Fruit fly (Drosophila melanogaster): ENCODE measurements around the gene ppk19.

ppk19 gene

DNA sequence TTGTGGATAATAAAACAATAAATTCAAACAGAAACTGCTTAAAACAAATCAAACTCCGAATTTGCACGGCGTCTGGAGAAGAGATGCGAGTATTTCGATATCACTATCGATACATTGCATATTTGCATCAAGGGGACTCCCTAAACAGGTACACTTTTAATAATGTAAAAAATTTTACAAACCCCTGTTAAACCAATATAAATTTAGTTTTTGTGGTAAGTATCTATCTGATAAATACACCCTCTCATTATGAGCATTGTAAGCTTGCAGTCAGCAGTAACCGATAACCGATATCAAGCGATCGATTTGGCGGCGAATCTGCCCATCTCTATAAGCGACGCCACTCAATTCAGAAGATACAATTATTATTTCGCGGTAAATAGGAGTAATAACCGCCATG is 3.1 kb downstream of the ppk19 start, which contains the start of the genes Bub3 and Cap-D2 (continued):
- TF ChIP-seq crc (GFP tag; optimal IDR thresholded peaks at IDR 0.05) (peak; percentile 56), crol (GFP tag; IDR thresholded peaks at IDR 0.05) (no peak), Dad (GFP tag; optimal IDR thresholded peaks at IDR 0.05) (peak; percentile 65), CG8478 (optimal IDR thresholded peaks at IDR 0.05) (no peak), CG18619 (GFP tag; optimal IDR thresholded peaks at IDR 0.05) (peak; percentile 44), danr (GFP tag; IDR thresholded peaks at IDR 0.05) (0 out of 2 replicates have a peak, but pooled peaks have one; percentile 12), CG34376 (GFP tag; optimal IDR thresholded peaks at IDR 0.05) (peak; percentile 6), CG18599 (GFP tag; optimal IDR thresholded peaks at IDR 0.05) (peak; percentile 60), CG14014 (GFP tag; IDR thresholded peaks at IDR 0.05) (peak; percentile 79), mld (GFP tag; IDR thresholded peaks at IDR 0.05; ENCODE audit: partially characterized antibody) (no peak), bsh (GFP tag; optimal IDR thresholded peaks at IDR 0.05) (peak in 1 of 2 experiments; percentile 75), Sox102F (GFP tag; optimal IDR thresholded peaks at IDR 0.05) (peak; percentile 71), Hr78 (GFP tag; optimal IDR thresholded peaks at IDR 0.05) (no peak), zf30C (GFP tag; optimal IDR thresholded peaks at IDR 0.05) (no peak), Sox100B (GFP tag; optimal IDR thresholded peaks at IDR 0.05) (no peak), hbn (GFP tag; IDR thresholded peaks at IDR 0.05; ENCODE audit: partially characterized antibody) (peak; percentile 85), CG12942 (GFP tag; optimal IDR thresholded peaks at IDR 0.05) (peak; percentile 57), CG31224 (GFP tag; IDR thresholded peaks at IDR 0.05) (peak; percentile 33; the same call in 1 of the 2 replicates), CG7745 (tag; optimal IDR thresholded peaks at IDR 0.05) (no peak), CG7271 (tag; optimal IDR thresholded peaks at IDR 0.05) (peak; percentile 39), CG1233 (GFP tag; optimal IDR thresholded peaks at IDR 0.05) (peak; percentile 60), CG9727 (GFP tag; optimal IDR thresholded peaks at IDR 0.05) (peak; percentile 69), sna (GFP tag; IDR thresholded peaks at IDR 0.05; ENCODE audit: partially characterized antibody) (peak; percentile 92), otp (GFP tag; IDR thresholded peaks at IDR 0.05) (0 out of 3 replicates have a peak, but pooled peaks have one; percentile 60), CG12659 (GFP tag; optimal IDR thresholded peaks at IDR 0.05) (peak; percentile 71), CG11723 (GFP tag; optimal IDR thresholded peaks at IDR 0.05) (peak; percentile 16), exex (tag; optimal IDR thresholded peaks at IDR 0.05) (no peak), CG12299 (tag; optimal IDR thresholded peaks at IDR 0.05) (peak; percentile 51), CG11085 (GFP tag; IDR thresholded peaks at IDR 0.05) (0 out of 2 replicates have a peak, but pooled peaks have one; percentile 8), CG15011 (GFP tag; optimal IDR thresholded peaks at IDR 0.05) (no peak), Mes4 (GFP tag; optimal IDR thresholded peaks at IDR 0.05) (peak; percentile 38), cas (GFP tag; IDR thresholded peaks at IDR 0.05) (no peak), gce (GFP tag; IDR thresholded peaks at IDR 0.05) (no peak), CG10654 (GFP tag; optimal IDR thresholded peaks at IDR 0.05) (peak; percentile 73), CG30403 (GFP tag; optimal IDR thresholded peaks at IDR 0.05) (peak; percentile 77), Ptx1 (GFP tag; IDR thresholded peaks at IDR 0.05) (peak; percentile 41; the same call in 1 of the 2 replicates), gsb (GFP tag; IDR thresholded peaks at IDR 0.05) (no peak), Aef1 (GFP tag; IDR thresholded peaks at IDR 0.05) (peak; percentile 76), B-H2 (GFP tag; optimal IDR thresholded peaks at IDR 0.05) (no peak), gro (GFP tag; optimal IDR thresholded peaks at IDR 0.05) (no peak), B-H1 (GFP tag; IDR thresholded peaks at IDR 0.05) (peak; percentile 47; the same call in 2 of the 3 replicates), cwo (GFP tag; optimal IDR thresholded peaks at IDR 0.05) (peak; percentile 29), D19A (tag; optimal IDR thresholded peaks at IDR 0.05) (peak; percentile 44), CG17568 (GFP tag; optimal IDR thresholded peaks at IDR 0.05) (no peak), CG6765 (GFP tag; optimal IDR thresholded peaks at IDR 0.05) (peak; percentile 7), eve (GFP tag; optimal IDR thresholded peaks at IDR 0.05) (no peak), CG4404 (GFP tag; IDR thresholded peaks at IDR 0.05) (peak; percentile 45), trh (GFP tag; optimal IDR thresholded peaks at IDR 0.05) (no peak), CG3995 (GFP tag; optimal IDR thresholded peaks at IDR 0.05) (peak; percentile 3), CG1024 (GFP tag; IDR thresholded peaks at IDR 0.05) (peak; percentile 67; the same call in 1 of the 2 replicates), HLH3B (GFP tag; IDR thresholded peaks at IDR 0.05) (peak; percentile 67)

Measured in whole organism, embryonic.